Fruit fly (Drosophila melanogaster) whole organism, wandering third instar larva: ENCODE results near the gene CG11353.

ENCODE experiments used
- Abd-B ChIP-seq: fragments of >200 bp; optimal IDR thresholded peaks from 2 replicates; lab custom pipeline; 2017; ENCODE audit warnings: missing biosample characterization, missing genetic modification characterization
- CG32264 ChIP-seq: fragments of 200-800 bp; sonication (Bioruptor generic); optimal IDR thresholded peaks from 2 replicates; lab custom pipeline; 2016; ENCODE audit warnings: missing biosample characterization, missing genetic modification characterization
- CG9705 ChIP-seq: fragments of 200-800 bp; sonication (Bioruptor generic); optimal IDR thresholded peaks from 2 replicates; lab custom pipeline; 2018; ENCODE audit warnings: missing biosample characterization, mild to moderate bottlenecking, missing genetic modification characterization
- Dfd ChIP-seq: fragments of >200 bp; optimal IDR thresholded peaks from 2 replicates; lab custom pipeline; 2017; ENCODE audit warnings: missing biosample characterization, missing genetic modification characterization
- Dif ChIP-seq: fragments of 200-275, 200-300 bp; sonication (Bioruptor generic); optimal IDR thresholded peaks from 2 replicates; lab custom pipeline; 2018; ENCODE audit warnings: missing biosample characterization, missing genetic modification characterization; ENCODE audit not compliant: partially characterized antibody
- HLH106 ChIP-seq: fragments of 200-800 bp; optimal IDR thresholded peaks from 3 replicates; lab custom pipeline; 2019; ENCODE audit warnings: missing biosample characterization, mild to moderate bottlenecking, missing genetic modification characterization, moderate library complexity
- Myc ChIP-seq: fragments of >200 bp; optimal IDR thresholded peaks from 2 replicates; lab custom pipeline; 2017
- N ChIP-seq: fragments of >200 bp; optimal IDR thresholded peaks from 2 replicates; lab custom pipeline; 2018; ENCODE audit warnings: missing biosample characterization, missing external identifiers, missing genetic modification characterization
- OdsH ChIP-seq: fragments of 200-800 bp; sonication (Bioruptor generic); optimal IDR thresholded peaks from 2 replicates; lab custom pipeline; 2016; ENCODE audit warnings: missing biosample characterization, mild to moderate bottlenecking, missing genetic modification characterization
- Rel ChIP-seq, 2 experiments: fragments of 200-800 bp; sonication (Bioruptor generic) in 1 of 2; optimal IDR thresholded peaks; 2 replicates in 1 of 2; 3 replicates in 1 of 2; lab custom pipeline; 2016 to 2019; ENCODE audit warnings: mild to moderate bottlenecking in 2 of 2, missing biosample characterization in 2 of 2, missing genetic modification characterization in 2 of 2, moderate library complexity in 1 of 2
- Sp1 ChIP-seq: fragments of 200-800 bp; sonication (Bioruptor generic); optimal IDR thresholded peaks from 3 replicates; lab custom pipeline; 2019; ENCODE audit warnings: missing biosample characterization, mild to moderate bottlenecking, missing genetic modification characterization, moderate library complexity
- Vsx2 ChIP-seq: fragments of 200-300, 225-300 bp; sonication (Bioruptor generic); optimal IDR thresholded peaks from 2 replicates; lab custom pipeline; 2018; ENCODE audit warnings: missing biosample characterization, missing genetic modification characterization; ENCODE audit not compliant: partially characterized antibody
- br ChIP-seq: fragments of 200-800 bp; sonication (Bioruptor generic); optimal IDR thresholded peaks from 2 replicates; lab custom pipeline; 2016; ENCODE audit warnings: missing biosample characterization, missing genetic modification characterization
- brk ChIP-seq: fragments of 200-800 bp; sonication (Bioruptor generic); optimal IDR thresholded peaks from 2 replicates; lab custom pipeline; 2016; ENCODE audit warnings: missing biosample characterization, mild to moderate bottlenecking, missing genetic modification characterization
- dl ChIP-seq, 2 experiments: fragments of 175-275, 200-275 bp in 1 of 2; fragments of 200-275 bp in 1 of 2; sonication (Bioruptor generic); optimal IDR thresholded peaks; lab custom pipeline; 2018; ENCODE audit warnings: mild to moderate bottlenecking in 2 of 2, missing biosample characterization in 2 of 2, missing genetic modification characterization in 2 of 2, moderate library complexity in 2 of 2; ENCODE audit not compliant: partially characterized antibody in 2 of 2, insufficient read depth in 1 of 2
- ey ChIP-seq: fragments of 200-800 bp; sonication (Bioruptor generic); optimal IDR thresholded peaks from 2 replicates; lab custom pipeline; 2016; ENCODE audit warnings: missing biosample characterization, missing genetic modification characterization
- foxo ChIP-seq, 2 experiments: fragments of 200-800 bp; sonication (Bioruptor generic); optimal IDR thresholded peaks; 2 replicates in 1 of 2; 3 replicates in 1 of 2; lab custom pipeline; 2016 to 2017; ENCODE audit warnings: missing biosample characterization in 2 of 2, missing genetic modification characterization in 2 of 2
- fru ChIP-seq: fragments of 200-800 bp; sonication (Bioruptor generic); optimal IDR thresholded peaks from 3 replicates; lab custom pipeline; 2016; ENCODE audit warnings: missing biosample characterization, mild to moderate bottlenecking, missing genetic modification characterization
- h ChIP-seq: fragments of 200-800 bp; sonication (Bioruptor generic); optimal IDR thresholded peaks from 3 replicates; lab custom pipeline; 2016; ENCODE audit warnings: missing biosample characterization, mild to moderate bottlenecking, missing genetic modification characterization
- jim ChIP-seq: fragments of 175-275, 200-325 bp; sonication (Bioruptor generic); optimal IDR thresholded peaks from 2 replicates; lab custom pipeline; 2016; ENCODE audit warnings: missing biosample characterization, mild to moderate bottlenecking, missing genetic modification characterization
- lola ChIP-seq: fragments of >200 bp; optimal IDR thresholded peaks from 2 replicates; lab custom pipeline; 2017; ENCODE audit warnings: missing biosample characterization, missing genetic modification characterization
- sage ChIP-seq: fragments of 200-800 bp; sonication (Bioruptor generic); optimal IDR thresholded peaks from 2 replicates; lab custom pipeline; 2016; ENCODE audit warnings: missing biosample characterization, mild to moderate bottlenecking, missing genetic modification characterization
- sv ChIP-seq: fragments of 200-800 bp; sonication (Bioruptor generic); optimal IDR thresholded peaks from 3 replicates; lab custom pipeline; 2016; ENCODE audit warnings: missing biosample characterization, missing genetic modification characterization
- tai ChIP-seq: sonication (Bioruptor generic); optimal IDR thresholded peaks from 2 replicates; lab custom pipeline; 2016; ENCODE audit warnings: missing biosample characterization, missing genetic modification characterization
- usp ChIP-seq: fragments of >200 bp; optimal IDR thresholded peaks from 2 replicates; lab custom pipeline; 2017; ENCODE audit warnings: missing biosample characterization, missing genetic modification characterization
- woc ChIP-seq: sonication (Bioruptor generic); optimal IDR thresholded peaks from 2 replicates; lab custom pipeline; 2016; ENCODE audit warnings: missing biosample characterization, mild to moderate bottlenecking, missing genetic modification characterization

CG11353 gene

DNA sequence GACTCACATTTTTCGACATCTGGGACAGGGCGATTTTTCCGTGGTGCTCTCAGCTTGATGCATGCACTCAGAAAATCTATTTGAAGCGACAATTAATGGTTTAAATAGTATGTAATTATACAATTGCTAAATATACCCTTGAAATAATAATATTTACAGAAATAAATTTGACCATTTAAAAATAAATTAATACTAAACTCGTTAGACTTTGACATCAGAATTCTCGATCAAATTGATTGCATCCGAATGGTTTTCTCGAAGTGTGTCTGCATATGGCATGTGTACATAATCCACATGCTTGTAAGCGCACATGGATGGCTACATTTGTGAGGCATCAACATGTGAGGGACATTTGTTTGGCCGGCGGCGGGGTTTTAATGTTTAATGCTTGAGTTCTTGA, 13.7 kb downstream of the CG11353 start (continued):
- TF ChIP-seq Rel (GFP tag; optimal IDR thresholded peaks at IDR 0.05; lab: Kevin White, UChicago) (peak; percentile 29), Rel (tag; optimal IDR thresholded peaks at IDR 0.05; lab: Kevin White, UChicago) (no peak), h (GFP tag; lab: Kevin White, UChicago) (peak; percentile 68), OdsH (peak; percentile 76), woc (peak; percentile 22), br (GFP tag; lab: Kevin White, UChicago) (peak; percentile 54), lola (no peak), Dfd (GFP tag; lab: Kevin White, UChicago) (no peak), sage (no peak), Dif (GFP tag; lab: Kevin White, UChicago) (no peak), HLH106 (tag; lab: Kevin White, UChicago) (peak; percentile 67)
- TF ChIP-seq, all 38 proteins: peak for 17

dm6 chr3L:4548380-4548779, 15.4 kb downstream of the CG11353 start:
- no peak for TF ChIP-seq brk
- TF ChIP-seq woc: no peak
- no peak for TF ChIP-seq Dif (GFP tag; lab: Kevin White, UChicago)
- TF ChIP-seq Myc (lab: Kevin White, UChicago): no peak
- TF ChIP-seq fru (GFP tag; lab: Kevin White, UChicago): no peak

dm6 chr3L:4549341-4549740, 16.4 kb downstream of the CG11353 start:
- TF ChIP-seq sage: no peak
- no peak for TF ChIP-seq CG32264 (GFP tag; lab: Kevin White, UChicago)
- TF ChIP-seq N (GFP tag; lab: Kevin White, UChicago): no peak
- no peak for TF ChIP-seq Rel (GFP tag; optimal IDR thresholded peaks at IDR 0.05; lab: Kevin White, UChicago)
- peak; percentile 54 for TF ChIP-seq Rel (tag; optimal IDR thresholded peaks at IDR 0.05; lab: Kevin White, UChicago)

DNA sequence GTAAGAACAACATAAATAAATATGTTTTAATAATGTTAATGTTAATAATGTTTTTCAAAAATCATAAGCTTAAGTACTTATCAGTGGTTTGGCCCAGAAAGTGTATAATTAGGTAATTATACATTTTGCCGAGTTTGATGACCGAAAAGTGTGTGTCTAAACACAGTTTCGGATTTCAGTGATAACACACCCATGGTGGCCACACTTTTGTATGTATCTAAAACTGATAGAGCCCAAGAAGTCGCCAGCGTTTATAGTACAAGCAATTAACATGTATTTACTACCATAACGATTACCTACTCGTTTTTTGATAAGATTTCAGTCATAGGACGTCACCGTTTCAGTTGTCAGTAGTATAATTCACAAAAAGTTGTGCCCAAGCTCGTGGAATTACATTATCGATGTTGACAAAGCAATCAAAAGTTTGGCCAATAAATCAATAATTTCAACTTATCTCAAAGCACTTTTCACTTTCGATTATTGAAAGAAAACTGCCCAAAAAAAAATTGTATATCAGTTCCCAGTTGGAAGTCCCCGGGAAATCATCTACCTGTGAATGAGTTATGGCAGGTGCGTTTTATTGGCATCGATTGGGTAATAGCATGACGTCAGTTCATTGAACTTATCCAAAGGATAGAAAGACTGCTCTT, 17.3 kb downstream of the CG11353 start:
- TF ChIP-seq tai (GFP tag; lab: Kevin White, UChicago) (no peak), Rel (GFP tag; optimal IDR thresholded peaks at IDR 0.05; lab: Kevin White, UChicago) (no peak), Rel (tag; optimal IDR thresholded peaks at IDR 0.05; lab: Kevin White, UChicago) (peak; percentile 51)

DNA sequence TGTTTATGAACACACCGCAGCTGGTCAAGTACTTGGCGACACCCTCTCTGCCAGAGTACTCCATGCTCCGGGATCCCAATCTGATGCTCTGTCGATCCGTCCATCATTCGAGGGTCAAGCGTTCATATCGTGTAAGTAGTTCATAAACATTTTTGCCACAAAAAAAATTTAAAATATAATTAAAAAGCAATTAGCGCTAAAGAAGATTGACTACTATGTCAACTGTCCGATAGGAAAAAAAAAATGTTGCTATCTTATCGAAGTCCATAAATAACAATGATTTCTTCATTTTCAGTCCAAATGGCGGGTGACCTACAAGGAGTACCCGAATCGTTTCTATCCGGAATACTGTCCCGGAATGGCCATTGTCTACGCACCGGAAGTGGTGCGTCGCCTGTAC, 18.8 kb downstream of the CG11353 start:
- TF ChIP-seq dl (GFP tag; optimal IDR thresholded peaks at IDR 0.05; lab: Kevin White, UChicago; ENCODE audit: insufficient read depth in 1 of 2, partially characterized antibody in 2 of 2) (no peak), Sp1 (no peak), CG32264 (GFP tag; lab: Kevin White, UChicago) (no peak)

dm6 chr3L:4553395-4553794, 20.4 kb downstream of the CG11353 start:
- TF ChIP-seq Abd-B (GFP tag; lab: Kevin White, UChicago): no peak
- TF ChIP-seq Myc (lab: Kevin White, UChicago): peak; percentile 19
- TF ChIP-seq Vsx2: peak; percentile 60
- no peak for TF ChIP-seq Rel (GFP tag; optimal IDR thresholded peaks at IDR 0.05; lab: Kevin White, UChicago)
- no peak for TF ChIP-seq Rel (tag; optimal IDR thresholded peaks at IDR 0.05; lab: Kevin White, UChicago)
- no peak for TF ChIP-seq foxo (GFP tag; optimal IDR thresholded peaks at IDR 0.05; lab: Kevin White, UChicago)
- no peak for TF ChIP-seq sage
- peak; percentile 44 to 61 for TF ChIP-seq dl (GFP tag; optimal IDR thresholded peaks at IDR 0.05; lab: Kevin White, UChicago; ENCODE audit: insufficient read depth in 1 of 2, partially characterized antibody in 2 of 2)
- peak; percentile 93 for TF ChIP-seq Dif (GFP tag; lab: Kevin White, UChicago)
- TF ChIP-seq sv (GFP tag; lab: Kevin White, UChicago): no peak
- TF ChIP-seq N (GFP tag; lab: Kevin White, UChicago): peak; percentile 28
- TF ChIP-seq jim: no peak

dm6 chr3L:4554216-4554615, 21.2 kb downstream of the CG11353 start:
- no peak for TF ChIP-seq foxo (GFP tag; optimal IDR thresholded peaks at IDR 0.05; lab: Kevin White, UChicago)
- TF ChIP-seq Dif (GFP tag; lab: Kevin White, UChicago): peak; percentile 79
- TF ChIP-seq Vsx2: no peak
- TF ChIP-seq ey (GFP tag; lab: Kevin White, UChicago): no peak
- TF ChIP-seq Abd-B (GFP tag; lab: Kevin White, UChicago): no peak
- TF ChIP-seq usp (GFP tag; lab: Kevin White, UChicago): no peak
- no peak for TF ChIP-seq CG9705
- TF ChIP-seq dl (GFP tag; optimal IDR thresholded peaks at IDR 0.05; lab: Kevin White, UChicago; ENCODE audit: insufficient read depth in 1 of 2, partially characterized antibody in 2 of 2): peak in 1 of 2 experiments; percentile 33
- no peak for TF ChIP-seq Myc (lab: Kevin White, UChicago)
